Worm (Caenorhabditis elegans) whole organism, young adult: Measurements from ENCODE around the gene dhhc-4.

Experiments
- B0019.2 ChIP-seq: fragments of 200-800 bp; sonication (Bioruptor generic); conservative IDR thresholded peaks from 2 replicates; pipeline ENCODE4 v1.3.6; 2022; ENCODE audit warnings: missing genetic modification reagents, missing genetic modification characterization, missing compliant biosample characterization
- F10E7.11 ChIP-seq: sonication (generic microtip); optimal IDR thresholded peaks from 2 replicates; lab custom pipeline; 2017; ENCODE audit warnings: mild to moderate bottlenecking, missing genetic modification characterization, moderate library complexity, missing compliant biosample characterization
- F23B12.7 ChIP-seq: sonication (generic microtip); optimal IDR thresholded peaks from 2 replicates; lab custom pipeline; 2017; ENCODE audit warnings: missing genetic modification characterization, mild to moderate bottlenecking, missing compliant biosample characterization, antibody characterized with exemption, moderate library complexity; ENCODE audit not compliant: insufficient read depth
- F37B4.10 ChIP-seq: fragments of 200-800 bp; sonication (Bioruptor generic); IDR thresholded peaks from 2 replicates; pipeline ENCODE4 v1.3.6; 2022; ENCODE audit warnings: missing genetic modification characterization, missing compliant biosample characterization
- F39B2.1 ChIP-seq: fragments of 200-800 bp; sonication (Bioruptor generic); IDR thresholded peaks from 2 replicates; pipeline ENCODE4 v1.3.6; 2022; ENCODE audit warnings: missing genetic modification reagents, missing genetic modification characterization, missing compliant biosample characterization
- F49E8.2 ChIP-seq: sonication (generic microtip); optimal IDR thresholded peaks from 3 replicates; lab custom pipeline; 2017; ENCODE audit warnings: missing genetic modification characterization, mild to moderate bottlenecking, missing compliant biosample characterization, antibody characterized with exemption, moderate library complexity; ENCODE audit not compliant: insufficient read depth
- F57A8.1 ChIP-seq: fragments of 200-800 bp; sonication (Bioruptor generic); optimal IDR thresholded peaks from 2 replicates; lab custom pipeline; 2018; ENCODE audit warnings: mild to moderate bottlenecking, missing genetic modification characterization, moderate library complexity, missing compliant biosample characterization
- F57C9.4 ChIP-seq: sonication (generic microtip); optimal IDR thresholded peaks from 2 replicates; lab custom pipeline; 2017; ENCODE audit warnings: mild to moderate bottlenecking, missing genetic modification characterization, missing compliant biosample characterization
- Y79H2A.3 ChIP-seq: fragments of 200-800 bp; sonication (Bioruptor generic); conservative IDR thresholded peaks from 2 replicates; pipeline ENCODE4 v1.3.6; 2022; ENCODE audit warnings: missing genetic modification reagents, missing genetic modification characterization, missing compliant biosample characterization
- Y95B8A.8 ChIP-seq: fragments of 200-800 bp; sonication (Bioruptor generic); IDR thresholded peaks from 2 replicates; pipeline ENCODE4 v1.3.6; 2022; ENCODE audit warnings: missing genetic modification reagents, missing genetic modification characterization, missing compliant biosample characterization
- ZK185.1 ChIP-seq: sonication (generic microtip); optimal IDR thresholded peaks from 2 replicates; lab custom pipeline; 2016; ENCODE audit warnings: mild to moderate bottlenecking, missing genetic modification characterization, missing compliant biosample characterization; ENCODE audit not compliant: poor library complexity, severe bottlenecking
- athp-1 ChIP-seq: sonication (generic microtip); optimal IDR thresholded peaks from 2 replicates; lab custom pipeline; 2017; ENCODE audit warnings: mild to moderate bottlenecking, missing genetic modification characterization, missing compliant biosample characterization
- attf-6 ChIP-seq: fragments of 200-800 bp; sonication (Bioruptor generic); IDR thresholded peaks from 2 replicates; pipeline ENCODE4 v1.3.6; 2022; ENCODE audit warnings: missing genetic modification reagents, missing genetic modification characterization, missing compliant biosample characterization
- bed-1 ChIP-seq: fragments of 200-800 bp; sonication (Bioruptor generic); IDR thresholded peaks from 2 replicates; pipeline ENCODE4 v1.3.6; 2022; ENCODE audit warnings: missing genetic modification reagents, missing genetic modification characterization, missing compliant biosample characterization
- cebp-1 ChIP-seq, 2 experiments: fragments of 200-800 bp in 1 of 2; sonication (Bioruptor generic) in 1 of 2; sonication (generic microtip) in 1 of 2; IDR thresholded peaks in 1 of 2; optimal IDR thresholded peaks in 1 of 2; 2 replicates each; pipeline versions ENCODE4 v1.3.6 to Lab custom; 2017 to 2022; ENCODE audit warnings: missing compliant biosample characterization in 2 of 2, missing genetic modification characterization in 2 of 2, mild to moderate bottlenecking in 1 of 2, missing genetic modification reagents in 1 of 2, moderate library complexity in 1 of 2
- ceh-79 ChIP-seq: sonication (generic microtip); optimal IDR thresholded peaks from 2 replicates; lab custom pipeline; 2017; ENCODE audit warnings: mild to moderate bottlenecking, missing genetic modification characterization, missing compliant biosample characterization
- chd-7 ChIP-seq: sonication (generic microtip); optimal IDR thresholded peaks from 2 replicates; lab custom pipeline; 2016; ENCODE audit warnings: mild to moderate bottlenecking, missing genetic modification characterization, moderate library complexity, missing compliant biosample characterization
- die-1 ChIP-seq: sonication (generic microtip); optimal IDR thresholded peaks from 2 replicates; lab custom pipeline; 2016; ENCODE audit warnings: missing genotype, mild to moderate bottlenecking, missing genetic modification characterization, missing compliant biosample characterization
- dox-1 ChIP-seq: fragments of 200-800 bp; sonication (Bioruptor generic); IDR thresholded peaks from 2 replicates; pipeline ENCODE4 v1.3.6; 2022; ENCODE audit warnings: missing genetic modification reagents, missing genetic modification characterization, missing compliant biosample characterization
- dpff-1 ChIP-seq: sonication (generic microtip); optimal IDR thresholded peaks from 2 replicates; lab custom pipeline; 2017; ENCODE audit warnings: mild to moderate bottlenecking, missing genetic modification characterization, missing compliant biosample characterization
- egl-44 ChIP-seq: fragments of 200-800 bp; sonication (Bioruptor generic); IDR thresholded peaks from 2 replicates; pipeline ENCODE4 v1.3.6; 2022; ENCODE audit warnings: missing genetic modification reagents, missing genetic modification characterization, missing compliant biosample characterization
- ekl-4 ChIP-seq: fragments of 200-800 bp; sonication (Bioruptor generic); IDR thresholded peaks from 2 replicates; pipeline ENCODE4 v1.3.6; 2022; ENCODE audit warnings: missing genetic modification reagents, missing genetic modification characterization, missing compliant biosample characterization
- gei-17 ChIP-seq: fragments of 200-800 bp; sonication (Bioruptor generic); optimal IDR thresholded peaks from 2 replicates; lab custom pipeline; 2018; ENCODE audit warnings: mild to moderate bottlenecking, missing genetic modification characterization, missing compliant biosample characterization
- him-1 ChIP-seq: sonication (generic microtip); optimal IDR thresholded peaks from 2 replicates; lab custom pipeline; 2016; ENCODE audit warnings: missing genotype, missing genetic modification reagents, missing genetic modification characterization, missing compliant biosample characterization
- hmg-1.2 ChIP-seq: fragments of 200-800 bp; sonication (Bioruptor generic); IDR thresholded peaks from 2 replicates; pipeline ENCODE4 v1.3.6; 2022; ENCODE audit warnings: missing genetic modification reagents, missing genetic modification characterization, missing compliant biosample characterization
- hmg-20 ChIP-seq: fragments of 200-800 bp; sonication (Bioruptor generic); IDR thresholded peaks from 2 replicates; pipeline ENCODE4 v1.3.6; 2022; ENCODE audit warnings: missing genetic modification reagents, missing genetic modification characterization, missing compliant biosample characterization
- hrde-1 ChIP-seq: sonication (generic microtip); optimal IDR thresholded peaks from 2 replicates; lab custom pipeline; 2016; ENCODE audit warnings: missing genetic modification characterization, mild to moderate bottlenecking, missing compliant biosample characterization, moderate library complexity, missing genotype, missing genetic modification reagents, borderline replicate concordance
- let-526 ChIP-seq: fragments of 200-800 bp; sonication (Bioruptor generic); IDR thresholded peaks from 2 replicates; pipeline ENCODE4 v1.3.6; 2022; ENCODE audit warnings: missing genetic modification reagents, missing genetic modification characterization, missing compliant biosample characterization
- lir-1 ChIP-seq: fragments of 200-800 bp; sonication (Bioruptor generic); conservative IDR thresholded peaks from 2 replicates; pipeline ENCODE4 v1.3.6; 2022; ENCODE audit warnings: missing genetic modification reagents, missing genetic modification characterization, missing compliant biosample characterization
- lsl-1 ChIP-seq: fragments of 200-800 bp; sonication (Bioruptor generic); optimal IDR thresholded peaks from 2 replicates; lab custom pipeline; 2018; ENCODE audit warnings: mild to moderate bottlenecking, missing genetic modification characterization, moderate library complexity, missing compliant biosample characterization
- madf-10 ChIP-seq: sonication (generic microtip); optimal IDR thresholded peaks from 2 replicates; lab custom pipeline; 2016; ENCODE audit warnings: mild to moderate bottlenecking, missing genetic modification characterization, missing compliant biosample characterization
- madf-6 ChIP-seq: fragments of 200-800 bp; sonication (Bioruptor generic); IDR thresholded peaks from 2 replicates; pipeline ENCODE4 v1.3.6; 2022; ENCODE audit warnings: missing genetic modification reagents, missing genetic modification characterization, missing compliant biosample characterization
- rpc-1 ChIP-seq, 2 experiments: fragments of 150-350 bp in 1 of 2; sonication (generic microtip) in 1 of 2; optimal IDR thresholded peaks; 2 replicates each; lab custom pipeline; 2014 to 2018; ENCODE audit warnings: missing biosample characterization in 1 of 2, missing genetic modification characterization in 1 of 2, missing genetic modification reagents in 1 of 2, missing genotype in 1 of 2
- snpc-4 ChIP-seq, 5 experiments: fragments of 150-350 bp in 1 of 5; sonication (generic microtip) in 4 of 5; optimal IDR thresholded peaks; 2 replicates each; lab custom pipeline; 2014 to 2018; ENCODE audit warnings: missing genetic modification characterization in 5 of 5, missing biosample characterization in 3 of 5, antibody characterized with exemption in 2 of 5, mild to moderate bottlenecking in 2 of 5, missing compliant biosample characterization in 2 of 5, missing genotype in 2 of 5, moderate library complexity in 2 of 5, missing genetic modification reagents in 1 of 5
- sptf-2 ChIP-seq: fragments of 200-800 bp; sonication (Bioruptor generic); optimal IDR thresholded peaks from 2 replicates; lab custom pipeline; 2018; ENCODE audit warnings: mild to moderate bottlenecking, missing genetic modification characterization, missing compliant biosample characterization
- unc-62 ChIP-seq: fragments of 150-350 bp; optimal IDR thresholded peaks from 2 replicates; lab custom pipeline; 2014; ENCODE audit warnings: missing biosample characterization, missing genetic modification reagents, missing genetic modification characterization

Gene dhhc-4

DNA sequence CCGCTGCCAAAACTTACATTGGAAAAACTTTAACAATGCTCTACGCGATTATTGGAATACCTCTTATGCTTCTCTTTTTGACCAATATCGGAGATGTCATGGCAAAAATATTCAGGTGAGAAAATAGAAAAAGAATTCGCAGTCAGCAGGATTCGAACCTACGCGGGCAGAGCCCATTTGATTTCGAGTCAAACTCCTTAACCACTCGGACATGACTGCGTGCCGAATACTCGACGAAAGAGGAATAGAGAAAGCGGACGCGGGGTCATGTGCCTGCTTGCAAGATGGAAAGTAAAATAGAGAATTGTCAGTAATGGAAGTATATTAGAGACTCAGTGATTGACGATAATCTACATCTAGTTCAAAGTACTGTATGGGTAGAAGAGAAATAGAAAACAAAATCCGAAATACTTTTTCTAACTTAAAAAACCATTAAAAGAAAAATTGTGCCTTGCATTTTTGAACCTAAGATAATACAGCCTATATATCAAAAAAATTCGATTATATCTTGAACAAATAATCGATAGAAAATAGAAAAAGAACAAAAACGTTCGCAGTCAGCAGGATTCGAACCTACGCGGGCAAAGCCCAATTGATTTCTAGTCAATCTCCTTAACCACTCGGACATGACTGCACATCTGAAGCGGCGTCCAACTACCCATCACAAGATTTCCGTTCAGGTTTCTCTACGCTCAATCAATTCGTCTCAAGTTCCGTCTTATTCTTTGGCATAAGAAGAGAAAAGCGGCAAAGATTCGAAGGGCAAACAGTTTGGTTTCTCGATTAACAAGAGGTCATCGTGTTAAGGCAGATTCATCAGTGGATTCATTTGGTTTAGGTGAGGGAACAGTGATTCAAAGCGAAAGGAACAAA is 5.9 kb downstream of the dhhc-4 start (continued):
- TF ChIP-seq ceh-79 (tag; lab: Kevin White, UChicago), result no peak
- TF ChIP-seq dpff-1, result no peak
- TF ChIP-seq F57C9.4 (tag; lab: Kevin White, UChicago), result no peak
- peak; percentile 86 for TF ChIP-seq die-1 (tag; lab: Kevin White, UChicago)
- no peak for TF ChIP-seq F23B12.7 (tag; lab: Kevin White, UChicago)
- peak; percentile 58 for TF ChIP-seq him-1 (tag; lab: Kevin White, UChicago)
- no peak for TF ChIP-seq snpc-4 (GFP tag; optimal IDR thresholded peaks at IDR 0.05; lab: Kevin White, UChicago)
- peak in 2 of 4 experiments; percentile 34 to 37 for TF ChIP-seq snpc-4 (tag; optimal IDR thresholded peaks at IDR 0.05; lab: Kevin White, UChicago)
- TF ChIP-seq egl-44 (GFP tag; lab: Robert Waterston, UW), result peak; percentile 75; the same call in 1 of the 2 replicates
- peak; percentile 14 for TF ChIP-seq hrde-1 (tag; lab: Kevin White, UChicago)
- peak; percentile 81; the same call in 1 of the 2 replicates for TF ChIP-seq Y95B8A.8 (GFP tag; lab: Robert Waterston, UW)
- TF ChIP-seq hmg-20 (GFP tag; lab: Robert Waterston, UW), result peak; percentile 78; the same call in 1 of the 2 replicates
- peak; percentile 68; the same call in 1 of the 2 replicates for TF ChIP-seq let-526 (GFP tag; lab: Robert Waterston, UW)
- no peak for TF ChIP-seq F57A8.1 (GFP tag; lab: Kevin White, UChicago)
- TF ChIP-seq gei-17, result no peak
- TF ChIP-seq lir-1 (GFP tag; lab: Robert Waterston, UW), result no peak
- TF ChIP-seq F10E7.11 (tag; lab: Kevin White, UChicago), result peak; percentile 55
- peak; percentile 60 for TF ChIP-seq rpc-1 (optimal IDR thresholded peaks at IDR 0.05; lab: Kevin White, UChicago)
- TF ChIP-seq rpc-1 (tag; optimal IDR thresholded peaks at IDR 0.05; lab: Kevin White, UChicago), result peak; percentile 83
- TF ChIP-seq madf-10 (tag; lab: Kevin White, UChicago), result peak; percentile 56
- peak; percentile 74 for TF ChIP-seq chd-7
- TF ChIP-seq cebp-1 (GFP tag; IDR thresholded peaks at IDR 0.05; lab: Robert Waterston, UW), result no peak; the same call in 1 of the 2 replicates
- peak; percentile 66 for TF ChIP-seq cebp-1 (tag; optimal IDR thresholded peaks at IDR 0.05; lab: Kevin White, UChicago)
- TF ChIP-seq B0019.2, result no peak
- TF ChIP-seq F49E8.2 (tag; lab: Kevin White, UChicago), result no peak
- peak; percentile 72 for TF ChIP-seq athp-1
- peak; percentile 74 for TF ChIP-seq ZK185.1 (tag; lab: Kevin White, UChicago)
- no peak for TF ChIP-seq bed-1 (GFP tag; lab: Robert Waterston, UW)
- TF ChIP-seq F37B4.10 (GFP tag; lab: Robert Waterston, UW), result no peak
- peak; percentile 61 for TF ChIP-seq ekl-4 (GFP tag; lab: Robert Waterston, UW)
- peak; percentile 62 for TF ChIP-seq madf-6 (GFP tag; lab: Robert Waterston, UW)
- TF ChIP-seq attf-6 (GFP tag; lab: Robert Waterston, UW), result no peak
- peak; percentile 54 for TF ChIP-seq lsl-1 (GFP tag; lab: Kevin White, UChicago)

DNA sequence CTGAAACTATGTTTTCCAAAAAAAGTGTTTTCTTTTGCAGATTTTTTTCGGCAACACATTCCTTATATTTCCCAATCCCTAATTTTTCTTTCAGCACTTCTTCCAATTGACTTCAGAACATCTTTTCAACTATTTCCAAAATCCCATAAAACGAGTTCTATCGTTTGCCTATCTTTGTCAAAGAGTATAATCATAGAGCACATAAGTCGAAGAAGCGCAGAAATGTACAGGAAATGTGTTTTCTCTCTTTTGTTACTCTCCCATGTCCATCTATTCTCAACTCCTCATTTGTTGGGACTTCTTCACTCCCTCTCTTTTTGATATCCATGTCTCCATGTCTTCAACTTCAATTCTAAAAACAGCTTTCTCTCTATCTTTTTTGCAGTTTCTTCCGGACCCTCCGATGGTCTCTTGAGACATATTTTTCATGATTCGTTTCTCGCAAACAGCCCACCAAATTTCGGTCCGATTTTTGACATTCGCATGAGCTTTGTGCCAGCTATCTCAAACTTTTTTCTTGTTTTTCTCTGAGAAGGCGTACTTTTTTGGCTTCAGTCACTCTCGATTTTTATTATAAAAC is 7.3 kb downstream of the dhhc-4 start, which contains the start of gene twk-48:
twk-48 (plus strand) TSS at position 530 of the 580 bp plus-strand sequence.
- no peak for TF ChIP-seq F39B2.1 (GFP tag; lab: Robert Waterston, UW)
- no peak for TF ChIP-seq sptf-2
- TF ChIP-seq dox-1 (GFP tag; lab: Robert Waterston, UW), result no peak
- TF ChIP-seq Y79H2A.3 (GFP tag; lab: Robert Waterston, UW), result no peak
- TF ChIP-seq die-1 (tag; lab: Kevin White, UChicago), result no peak
- TF ChIP-seq cebp-1 (GFP tag; IDR thresholded peaks at IDR 0.05; lab: Robert Waterston, UW), result no peak
- TF ChIP-seq cebp-1 (tag; optimal IDR thresholded peaks at IDR 0.05; lab: Kevin White, UChicago), result no peak
- TF ChIP-seq unc-62, result no peak
- TF ChIP-seq hmg-1.2 (GFP tag; lab: Robert Waterston, UW), result 0 out of 2 replicates have a peak, but pooled peaks have one; percentile 10
- TF ChIP-seq, all 124 proteins: peak for 1
